Worm (Caenorhabditis elegans) whole organism, young adult: ENCODE measurements around the gene gur-3.

ENCODE experiments used
- F55B11.4 ChIP-seq: sonication (generic microtip); optimal IDR thresholded peaks from 2 replicates; lab custom pipeline; 2016; ENCODE audit warnings: missing compliant biosample characterization, missing genetic modification characterization, borderline replicate concordance; ENCODE audit not compliant: insufficient read depth
- madf-6 ChIP-seq: fragments of 200-800 bp; sonication (Bioruptor generic); IDR thresholded peaks from 2 replicates; pipeline ENCODE4 v1.3.6; 2022; ENCODE audit warnings: missing genetic modification reagents, missing genetic modification characterization, missing compliant biosample characterization
- pha-4 ChIP-seq: fragments of 150-350 bp; sonication (generic microtip); optimal IDR thresholded peaks from 2 replicates; lab custom pipeline; 2014; ENCODE audit warnings: missing biosample characterization, missing genetic modification reagents, missing genetic modification characterization
- sea-2 ChIP-seq: fragments of 200-800 bp; sonication (Bioruptor generic); IDR thresholded peaks from 2 replicates; pipeline ENCODE4 v1.3.6; 2022; ENCODE audit warnings: missing genetic modification characterization, missing compliant biosample characterization
- somi-1 ChIP-seq: fragments of 200-800 bp; sonication (Bioruptor generic); optimal IDR thresholded peaks from 2 replicates; lab custom pipeline; 2018; ENCODE audit warnings: mild to moderate bottlenecking, missing genetic modification characterization, missing compliant biosample characterization

DNA sequence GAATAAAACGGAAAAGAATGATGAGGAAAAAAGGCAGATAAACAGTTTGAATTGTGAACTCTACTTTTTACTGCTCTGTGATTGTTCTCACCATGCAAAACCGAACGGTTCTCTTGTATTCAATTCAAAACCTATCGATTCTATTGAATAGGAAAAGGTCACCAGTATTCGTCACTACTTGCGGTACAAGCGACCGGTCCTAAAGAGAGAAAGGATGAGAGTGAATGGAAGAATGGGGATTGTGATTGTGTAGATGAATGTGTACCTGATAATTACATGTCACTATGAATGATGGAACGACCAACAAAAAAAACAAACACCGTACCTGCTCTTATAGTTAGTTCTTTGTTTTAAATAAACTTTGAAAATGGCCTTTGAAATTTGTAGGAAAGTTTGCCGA is 26.7 kb upstream of the gur-3 start:
- no peak for TF ChIP-seq madf-6 (GFP tag; lab: Robert Waterston, UW)
- TF ChIP-seq pha-4 (tag; lab: Kevin White, UChicago) = no peak
- TF ChIP-seq somi-1 (GFP tag; lab: Kevin White, UChicago) = no peak
- TF ChIP-seq sea-2 = no peak
- no peak for TF ChIP-seq F55B11.4
